Fruit fly (Drosophila melanogaster) whole organism: ENCODE measurements around the gene CG31875.
A peak's percentile ranks its signal among the peaks of the same experiment; 100 is the strongest.

ENCODE experiments used
- CG8478 ChIP-seq: fragments of >200 bp; optimal IDR thresholded peaks from 2 replicates; lab custom pipeline; 2018; ENCODE audit warnings: inconsistent platforms
- Dll ChIP-seq: fragments of >200 bp; optimal IDR thresholded peaks from 2 replicates; lab custom pipeline; 2017
- EcR ChIP-seq, 2 experiments: fragments of >200 bp; optimal IDR thresholded peaks; 2 replicates each; lab custom pipeline; 2017; ENCODE audit warnings: missing biosample characterization in 2 of 2, missing genetic modification characterization in 2 of 2, missing genetic modification reagents in 2 of 2
- pan ChIP-seq: fragments of >200 bp; optimal IDR thresholded peaks from 2 replicates; lab custom pipeline; 2017
- psq ChIP-seq: fragments of >200 bp; optimal IDR thresholded peaks from 2 replicates; lab custom pipeline; 2017
- usp ChIP-seq: fragments of >200 bp; optimal IDR thresholded peaks from 2 replicates; lab custom pipeline; 2017; ENCODE audit warnings: missing biosample characterization, missing genetic modification characterization, mixed read lengths

CG31875 gene

dm6 chr2L:10003593-10003992, 1.1 kb upstream of the CG31875 start, which contains the start of gene Ndf:
Ndf (plus strand) TSS chr2L:10003832.
- TF ChIP-seq Dll: no peak
- no peak for TF ChIP-seq usp (GFP tag; lab: Kevin White, UChicago)
- TF ChIP-seq psq (lab: Kevin White, UChicago): no peak
- no peak for TF ChIP-seq CG8478
- TF ChIP-seq EcR (GFP tag; optimal IDR thresholded peaks at IDR 0.05; lab: Kevin White, UChicago): no peak

- TF ChIP-seq pan (lab: Kevin White, UChicago) (no peak), usp (GFP tag; lab: Kevin White, UChicago) (no peak), EcR (GFP tag; optimal IDR thresholded peaks at IDR 0.05; lab: Kevin White, UChicago) (no peak), psq (lab: Kevin White, UChicago) (no peak), Dll (no peak), CG8478 (no peak)
These were observed 6.0 kb downstream of the CG31875 start for dm6 chr2L:9996553-9996952.

dm6 chr2L:9994382-9994781, 8.2 kb downstream of the CG31875 start:
- no peak for TF ChIP-seq CG8478
- TF ChIP-seq psq (lab: Kevin White, UChicago): no peak
- no peak for TF ChIP-seq EcR (GFP tag; optimal IDR thresholded peaks at IDR 0.05; lab: Kevin White, UChicago)
- TF ChIP-seq usp (GFP tag; lab: Kevin White, UChicago): no peak
- TF ChIP-seq pan (lab: Kevin White, UChicago): no peak
- TF ChIP-seq Dll: no peak

dm6 chr2L:9989846-9990506, 12.6 kb downstream of the CG31875 start:
- TF ChIP-seq EcR (GFP tag; optimal IDR thresholded peaks at IDR 0.05; lab: Kevin White, UChicago): no peak
- TF ChIP-seq Dll: no peak
- no peak for TF ChIP-seq usp (GFP tag; lab: Kevin White, UChicago)
- no peak for TF ChIP-seq CG8478
- no peak for TF ChIP-seq psq (lab: Kevin White, UChicago)
- no peak for TF ChIP-seq pan (lab: Kevin White, UChicago)

- TF ChIP-seq EcR (GFP tag; optimal IDR thresholded peaks at IDR 0.05; lab: Kevin White, UChicago) (no peak), CG8478 (no peak), pan (lab: Kevin White, UChicago) (no peak), psq (lab: Kevin White, UChicago) (no peak), Dll (no peak), usp (GFP tag; lab: Kevin White, UChicago) (no peak)
These were observed 13.3 kb downstream of the CG31875 start for dm6 chr2L:9989275-9989674.

dm6 chr2L:9988201-9988990, 14.1 kb downstream of the CG31875 start:
- TF ChIP-seq pan (lab: Kevin White, UChicago) (no peak), usp (GFP tag; lab: Kevin White, UChicago) (no peak), Dll (no peak), CG8478 (no peak), EcR (GFP tag; optimal IDR thresholded peaks at IDR 0.05; lab: Kevin White, UChicago) (no peak), psq (lab: Kevin White, UChicago) (no peak)

dm6 chr2L:9986402-9987350, 15.9 kb downstream of the CG31875 start:
- TF ChIP-seq CG8478 (no peak), EcR (GFP tag; optimal IDR thresholded peaks at IDR 0.05; lab: Kevin White, UChicago) (peak in 1 of 2 experiments; percentile 3)

- no peak for TF ChIP-seq pan (lab: Kevin White, UChicago)
These were observed 18.3 kb downstream of the CG31875 start, which contains the start of gene bib for dm6 chr2L:9984078-9984772. bib (plus strand) TSS chr2L:9984645.

dm6 chr2L:9982516-9982915, 20.0 kb downstream of the CG31875 start:
- no peak for TF ChIP-seq CG8478
- no peak for TF ChIP-seq psq (lab: Kevin White, UChicago)
- no peak for TF ChIP-seq EcR (GFP tag; optimal IDR thresholded peaks at IDR 0.05; lab: Kevin White, UChicago)
- TF ChIP-seq usp (GFP tag; lab: Kevin White, UChicago): no peak
- TF ChIP-seq Dll: no peak
- TF ChIP-seq pan (lab: Kevin White, UChicago): no peak

dm6 chr2L:9981809-9982208, 20.7 kb downstream of the CG31875 start:
- TF ChIP-seq psq (lab: Kevin White, UChicago) (no peak), usp (GFP tag; lab: Kevin White, UChicago) (no peak), CG8478 (no peak), EcR (GFP tag; optimal IDR thresholded peaks at IDR 0.05; lab: Kevin White, UChicago) (no peak), Dll (no peak), pan (lab: Kevin White, UChicago) (no peak)

dm6 chr2L:9972624-9973023, 29.9 kb downstream of the CG31875 start:
- TF ChIP-seq CG8478 (no peak), Dll (no peak), pan (lab: Kevin White, UChicago) (no peak), EcR (GFP tag; optimal IDR thresholded peaks at IDR 0.05; lab: Kevin White, UChicago) (no peak), psq (lab: Kevin White, UChicago) (no peak), usp (GFP tag; lab: Kevin White, UChicago) (no peak)
